Fruit fly (Drosophila melanogaster) whole organism, embryonic: Measurements from ENCODE around the gene CG6481.

Experiments used
- Bgb ChIP-seq: fragments of 200-800 bp; sonication (Bioruptor generic); IDR thresholded peaks from 2 replicates; pipeline ENCODE4 v1.3.6; 2022; ENCODE audit warnings: missing biosample characterization, missing genetic modification characterization; ENCODE audit not compliant: partially characterized antibody
- Blimp-1 ChIP-seq: fragments of 200-800 bp; sonication (Bioruptor generic); optimal IDR thresholded peaks from 3 replicates; lab custom pipeline; 2018; ENCODE audit warnings: missing biosample characterization, missing genetic modification characterization, mild to moderate bottlenecking, moderate library complexity, missing genetic modification reagents
- C15 ChIP-seq: fragments of 200-800 bp; sonication (Bioruptor generic); IDR thresholded peaks from 3 replicates; pipeline ENCODE4 v1.3.6; 2022; ENCODE audit warnings: missing biosample characterization, missing genetic modification characterization
- CG11696 ChIP-seq: fragments of 200-800 bp; sonication (Bioruptor generic); IDR thresholded peaks from 2 replicates; pipeline ENCODE4 v1.3.6; 2022; ENCODE audit warnings: missing biosample characterization, missing genetic modification characterization
- CG11723 ChIP-seq: fragments of 200-800 bp; sonication (Bioruptor generic); optimal IDR thresholded peaks from 2 replicates; lab custom pipeline; 2017; ENCODE audit warnings: missing biosample characterization, mild to moderate bottlenecking, missing genetic modification characterization
- CG1233 ChIP-seq: fragments of 200-800 bp; sonication (Bioruptor generic); optimal IDR thresholded peaks from 4 replicates; lab custom pipeline; 2018; ENCODE audit warnings: missing biosample characterization, mild to moderate bottlenecking, missing genetic modification characterization
- CG12942 ChIP-seq: fragments of 200-800 bp; sonication (Bioruptor generic); optimal IDR thresholded peaks from 3 replicates; lab custom pipeline; 2016; ENCODE audit warnings: missing biosample characterization, missing genetic modification characterization
- CG16779 ChIP-seq: fragments of 200-800 bp; sonication (Bioruptor generic); IDR thresholded peaks from 2 replicates; pipeline ENCODE4 v1.3.6; 2022; ENCODE audit warnings: missing biosample characterization, missing genetic modification characterization
- CG16863 ChIP-seq: fragments of 200-800 bp; sonication (Bioruptor generic); optimal IDR thresholded peaks from 3 replicates; lab custom pipeline; 2016; ENCODE audit warnings: missing biosample characterization, missing genetic modification characterization
- CG17612 ChIP-seq: fragments of 200-800 bp; sonication (Bioruptor generic); IDR thresholded peaks from 2 replicates; pipeline ENCODE4 v1.3.6; 2022; ENCODE audit warnings: missing biosample characterization, missing genetic modification characterization
- CG1832 ChIP-seq: fragments of 200-800 bp; sonication (Bioruptor generic); optimal IDR thresholded peaks from 2 replicates; lab custom pipeline; 2017; ENCODE audit warnings: missing biosample characterization, mild to moderate bottlenecking, missing genetic modification characterization, inconsistent platforms
- CG32532 ChIP-seq: fragments of 200-800 bp; sonication (Bioruptor generic); IDR thresholded peaks from 2 replicates; pipeline ENCODE4 v1.3.6; 2022; ENCODE audit warnings: missing biosample characterization, missing genetic modification characterization
- CG3407 ChIP-seq: fragments of 200-800 bp; sonication (Bioruptor generic); optimal IDR thresholded peaks from 2 replicates; lab custom pipeline; 2018; ENCODE audit warnings: missing biosample characterization, mild to moderate bottlenecking, missing genetic modification characterization
- CG34224 ChIP-seq: fragments of 200-800 bp; sonication (Bioruptor generic); IDR thresholded peaks from 3 replicates; pipeline ENCODE4 v1.3.6; 2022; ENCODE audit warnings: missing biosample characterization, missing genetic modification characterization; ENCODE audit not compliant: partially characterized antibody
- CG4360 ChIP-seq: fragments of 200-800 bp; sonication (Bioruptor generic); IDR thresholded peaks from 2 replicates; pipeline ENCODE4 v1.3.6; 2022; ENCODE audit warnings: missing biosample characterization, missing genetic modification characterization
- CG7556 ChIP-seq: fragments of 200-800 bp; sonication (Bioruptor generic); optimal IDR thresholded peaks from 2 replicates; lab custom pipeline; 2017; ENCODE audit warnings: missing biosample characterization, mild to moderate bottlenecking, missing genetic modification characterization
- CG7745 ChIP-seq: fragments of 200-800 bp; sonication (Bioruptor generic); optimal IDR thresholded peaks from 2 replicates; lab custom pipeline; 2018; ENCODE audit warnings: missing biosample characterization, mild to moderate bottlenecking, missing genetic modification characterization, moderate library complexity
- CG9797 ChIP-seq: fragments of 200-800 bp; sonication (Bioruptor generic); optimal IDR thresholded peaks from 3 replicates; lab custom pipeline; 2018; ENCODE audit warnings: missing biosample characterization, mild to moderate bottlenecking, missing genetic modification characterization
- Elba2 ChIP-seq: fragments of 200-800 bp; sonication (Bioruptor generic); optimal IDR thresholded peaks from 3 replicates; lab custom pipeline; 2016; ENCODE audit warnings: missing biosample characterization, missing genetic modification characterization
- Ets65A ChIP-seq: fragments of 200-800 bp; sonication (Bioruptor generic); peaks from one replicate; lab custom pipeline; 2016; ENCODE audit warnings: missing biosample characterization, missing genetic modification characterization
- Meics ChIP-seq: fragments of 200-800 bp; sonication (Bioruptor generic); optimal IDR thresholded peaks from 2 replicates; lab custom pipeline; 2017; ENCODE audit warnings: missing biosample characterization, mild to moderate bottlenecking, missing genetic modification characterization
- Nf-YC ChIP-seq: fragments of 200-800 bp; optimal IDR thresholded peaks from 3 replicates; lab custom pipeline; 2019; ENCODE audit warnings: missing biosample characterization, mild to moderate bottlenecking, missing genetic modification characterization, moderate library complexity
- Pdp1 ChIP-seq, 2 experiments: fragments of 200-800 bp; sonication (Bioruptor generic); optimal IDR thresholded peaks; 3 replicates each; lab custom pipeline; 2016; ENCODE audit warnings: missing biosample characterization in 2 of 2, missing genetic modification characterization in 2 of 2, mild to moderate bottlenecking in 1 of 2, moderate library complexity in 1 of 2
- Scr ChIP-seq: fragments of 200-800 bp; sonication (Bioruptor generic); IDR thresholded peaks from 2 replicates; pipeline ENCODE4 v1.3.6; 2022; ENCODE audit warnings: missing biosample characterization, missing genetic modification characterization; ENCODE audit not compliant: partially characterized antibody
- Sox100B ChIP-seq: fragments of 200-800 bp; sonication (Bioruptor generic); optimal IDR thresholded peaks from 3 replicates; lab custom pipeline; 2018; ENCODE audit warnings: missing biosample characterization, mild to moderate bottlenecking, missing genetic modification characterization
- Trl ChIP-seq, 3 experiments: fragments of >200 bp in 2 of 3; fragments of 200-800 bp in 1 of 3; sonication (Bioruptor generic) in 1 of 3; optimal IDR thresholded peaks; 2 replicates in 1 of 3; 3 replicates in 2 of 3; lab custom pipeline; 2016 to 2017; ENCODE audit warnings: missing biosample characterization in 1 of 3, missing genetic modification characterization in 1 of 3
- bab2 ChIP-seq: fragments of 200-800 bp; sonication (Bioruptor generic); optimal IDR thresholded peaks from 2 replicates; lab custom pipeline; 2016; ENCODE audit warnings: missing biosample characterization, missing genetic modification characterization
- crol ChIP-seq: fragments of 200-800 bp; sonication (Bioruptor generic); IDR thresholded peaks from 2 replicates; pipeline ENCODE4 v1.3.6; 2022; ENCODE audit warnings: missing biosample characterization, missing genetic modification characterization
- crp ChIP-seq, 2 experiments: fragments of 200-800 bp; sonication (Bioruptor generic); optimal IDR thresholded peaks; 2 replicates in 1 of 2; 3 replicates in 1 of 2; lab custom pipeline; 2017; ENCODE audit warnings: missing biosample characterization in 2 of 2, missing genetic modification characterization in 2 of 2, mild to moderate bottlenecking in 1 of 2, moderate library complexity in 1 of 2
- gce ChIP-seq: fragments of 200-800 bp; sonication (Bioruptor generic); IDR thresholded peaks from 3 replicates; pipeline ENCODE4 v1.3.6; 2022; ENCODE audit warnings: missing biosample characterization, missing genetic modification characterization
- gem ChIP-seq: fragments of 200-800 bp; sonication (Bioruptor generic); optimal IDR thresholded peaks from 2 replicates; lab custom pipeline; 2019; ENCODE audit warnings: missing biosample characterization, mild to moderate bottlenecking, missing genetic modification characterization, moderate library complexity
- grau ChIP-seq: fragments of 200-800 bp; optimal IDR thresholded peaks from 3 replicates; lab custom pipeline; 2019; ENCODE audit warnings: missing biosample characterization, mild to moderate bottlenecking, missing genetic modification characterization, moderate library complexity
- gsb ChIP-seq: fragments of 200-800 bp; sonication (Bioruptor generic); IDR thresholded peaks from 2 replicates; pipeline ENCODE4 v1.3.6; 2022; ENCODE audit warnings: missing biosample characterization, missing genetic modification characterization
- hbn ChIP-seq: fragments of 200-800 bp; sonication (Bioruptor generic); IDR thresholded peaks from 2 replicates; pipeline ENCODE4 v1.3.6; 2022; ENCODE audit warnings: missing biosample characterization, missing genetic modification characterization; ENCODE audit not compliant: partially characterized antibody
- inv ChIP-seq: fragments of 200-800 bp; sonication (Bioruptor generic); IDR thresholded peaks from 2 replicates; pipeline ENCODE4 v1.3.6; 2022; ENCODE audit warnings: missing biosample characterization, missing genetic modification characterization; ENCODE audit not compliant: partially characterized antibody
- nerfin-1 ChIP-seq: fragments of 200-800 bp; sonication (Bioruptor generic); optimal IDR thresholded peaks from 3 replicates; lab custom pipeline; 2019; ENCODE audit warnings: missing biosample characterization, mild to moderate bottlenecking, missing genetic modification characterization, moderate library complexity
- ranshi ChIP-seq: fragments of 200-800 bp; sonication (Bioruptor generic); IDR thresholded peaks from 2 replicates; pipeline ENCODE4 v1.3.6; 2022; ENCODE audit warnings: missing biosample characterization, missing genetic modification characterization
- sens ChIP-seq: fragments of 200-800 bp; sonication (Bioruptor generic); peaks from one replicate; lab custom pipeline; 2016; ENCODE audit warnings: missing biosample characterization, missing genetic modification characterization
- sens-2 ChIP-seq: fragments of 200-800 bp; sonication (Bioruptor generic); IDR thresholded peaks from 2 replicates; pipeline ENCODE4 v1.3.6; 2022; ENCODE audit warnings: missing biosample characterization, missing genetic modification characterization
- seq ChIP-seq: fragments of 200-800 bp; sonication (Bioruptor generic); IDR thresholded peaks from 2 replicates; pipeline ENCODE4 v1.3.6; 2022; ENCODE audit warnings: missing biosample characterization, missing genetic modification characterization
- slp2 ChIP-seq: fragments of 200-800 bp; sonication (Bioruptor generic); optimal IDR thresholded peaks from 2 replicates; lab custom pipeline; 2016; ENCODE audit warnings: missing biosample characterization, missing genetic modification characterization
- sr ChIP-seq: fragments of 200-800 bp; sonication (Bioruptor generic); IDR thresholded peaks from 3 replicates; pipeline ENCODE4 v1.3.6; 2022; ENCODE audit warnings: missing biosample characterization, missing genetic modification characterization
- tap ChIP-seq: fragments of 200-800 bp; optimal IDR thresholded peaks from 3 replicates; lab custom pipeline; 2019; ENCODE audit warnings: missing biosample characterization, mild to moderate bottlenecking, missing genetic modification characterization, moderate library complexity
- tin ChIP-seq: fragments of 200-800 bp; sonication (Bioruptor generic); optimal IDR thresholded peaks from 3 replicates; lab custom pipeline; 2016; ENCODE audit warnings: missing biosample characterization, missing genetic modification characterization
- trem ChIP-seq: fragments of 200-800 bp; optimal IDR thresholded peaks from 3 replicates; lab custom pipeline; 2019; ENCODE audit warnings: missing biosample characterization, mild to moderate bottlenecking, missing genetic modification characterization, moderate library complexity
- unc-4 ChIP-seq: fragments of 200-800 bp; sonication (Bioruptor generic); IDR thresholded peaks from 2 replicates; pipeline ENCODE4 v1.3.6; 2022; ENCODE audit warnings: missing biosample characterization, missing genetic modification characterization; ENCODE audit not compliant: partially characterized antibody
- unpg ChIP-seq: fragments of 200-800 bp; sonication (Bioruptor generic); optimal IDR thresholded peaks from 3 replicates; lab custom pipeline; 2018; ENCODE audit warnings: missing biosample characterization, mild to moderate bottlenecking, missing genetic modification characterization, moderate library complexity
- yki ChIP-seq: fragments of >200 bp; optimal IDR thresholded peaks from 3 replicates; lab custom pipeline; 2018

Gene CG6481

dm6 chrX:18537066-18537759 is 15.0 kb upstream of the CG6481 start:
- TF ChIP-seq sens (GFP tag; lab: Kevin White, UChicago) (peak; percentile 7), Pdp1 (GFP tag; optimal IDR thresholded peaks at IDR 0.05; lab: Kevin White, UChicago) (peak in 1 of 2 experiments; percentile 6), CG3407 (GFP tag; lab: Kevin White, UChicago) (no peak), CG4360 (GFP tag; lab: Robert Waterston, UW) (peak; percentile 55; the same call in 1 of the 2 replicates), CG1233 (no peak), sr (GFP tag; lab: Robert Waterston, UW) (no peak), tap (tag; lab: Kevin White, UChicago) (no peak), ranshi (GFP tag; lab: Robert Waterston, UW) (no peak), grau (tag; lab: Kevin White, UChicago) (no peak), crol (0 out of 2 replicates have a peak, but pooled peaks have one; percentile 33)

- TF ChIP-seq gem (tag; lab: Kevin White, UChicago) (peak; percentile 13), CG34224 (peak; percentile 48; the same call in 1 of the 3 replicates), nerfin-1 (tag; lab: Kevin White, UChicago) (peak; percentile 23), gsb (GFP tag; lab: Robert Waterston, UW) (no peak), CG1832 (peak; percentile 45), CG11696 (GFP tag; lab: Robert Waterston, UW) (no peak), CG16779 (GFP tag; lab: Robert Waterston, UW) (no peak), unpg (GFP tag; lab: Kevin White, UChicago) (no peak), Elba2 (GFP tag; lab: Kevin White, UChicago) (no peak), CG9797 (GFP tag; lab: Kevin White, UChicago) (no peak), C15 (GFP tag; lab: Robert Waterston, UW) (no peak), CG11723 (GFP tag; lab: Kevin White, UChicago) (no peak), CG17612 (no peak), Ets65A (GFP tag; lab: Kevin White, UChicago) (no peak), gce (0 out of 3 replicates have a peak, but pooled peaks have one; percentile 10), Nf-YC (peak; percentile 96), CG16863 (GFP tag; lab: Kevin White, UChicago) (no peak), CG12942 (no peak), bab2 (GFP tag; lab: Kevin White, UChicago) (no peak), inv (GFP tag; lab: Robert Waterston, UW) (peak; percentile 14; the same call in 1 of the 2 replicates), unc-4 (GFP tag; lab: Robert Waterston, UW) (0 out of 2 replicates have a peak, but pooled peaks have one; percentile 32), seq (GFP tag; lab: Robert Waterston, UW) (peak; percentile 33; the same call in 1 of the 2 replicates), CG32532 (GFP tag; lab: Robert Waterston, UW) (no peak), hbn (GFP tag; lab: Robert Waterston, UW) (peak; percentile 40; the same call in 1 of the 2 replicates), Blimp-1 (GFP tag; lab: Kevin White, UChicago) (no peak), tin (GFP tag; lab: Kevin White, UChicago) (no peak), Meics (GFP tag; lab: Kevin White, UChicago) (no peak), Scr (GFP tag; lab: Robert Waterston, UW) (0 out of 2 replicates have a peak, but pooled peaks have one; percentile 11), Trl (optimal IDR thresholded peaks at IDR 0.05; lab: Kevin White, UChicago) (peak; percentile 80 to 91), Trl (GFP tag; optimal IDR thresholded peaks at IDR 0.05; lab: Kevin White, UChicago) (peak; percentile 7), CG7556 (no peak), sens-2 (GFP tag; lab: Robert Waterston, UW) (no peak), Bgb (GFP tag; lab: Robert Waterston, UW) (peak; percentile 64), yki (peak; percentile 73), slp2 (GFP tag; lab: Kevin White, UChicago) (no peak), crp (GFP tag; optimal IDR thresholded peaks at IDR 0.05; lab: Kevin White, UChicago) (no peak), trem (tag; lab: Kevin White, UChicago) (no peak), Sox100B (no peak), CG7745 (no peak)
Observed at dm6 chrX:18534393-18534792, 12.1 kb upstream of the CG6481 start.
